Worm (Caenorhabditis elegans): ENCODE measurements around the gene M04B2.4.

The M04B2.4 gene

DNA sequence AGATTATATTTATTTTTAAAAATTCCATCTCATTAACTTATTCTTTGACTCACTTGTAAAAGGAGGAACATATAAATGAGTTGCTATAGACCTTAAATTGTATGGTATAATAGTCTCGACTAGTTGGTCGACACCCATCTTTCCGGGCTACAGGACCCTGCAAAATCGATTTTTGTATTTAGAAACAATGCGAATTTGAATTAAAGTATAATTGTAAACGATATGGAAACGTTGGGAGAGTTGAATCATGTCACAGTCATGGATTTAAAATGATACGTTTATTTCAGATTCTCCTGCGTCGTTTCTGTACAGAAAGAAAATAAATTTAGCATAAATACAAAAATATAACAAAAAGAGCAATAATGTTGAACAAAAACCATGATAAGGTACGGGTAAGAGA is 41.7 kb downstream of the M04B2.4 start, which contains the start of gene catp-8 (continued):
- TF ChIP-seq ceh-40 (GFP tag; IDR thresholded peaks at IDR 0.05), result no peak
- no peak for TF ChIP-seq ceh-100 (GFP tag; IDR thresholded peaks at IDR 0.05)
- TF ChIP-seq mxl-1 (tag; optimal IDR thresholded peaks at IDR 0.05), result no peak
- TF ChIP-seq hrde-1 (tag; optimal IDR thresholded peaks at IDR 0.05; ENCODE audit: borderline replicate concordance), result no peak
- no peak for TF ChIP-seq ets-4 (GFP tag; optimal IDR thresholded peaks at IDR 0.05)
- no peak for TF ChIP-seq aptf-2 (GFP tag; conservative IDR thresholded peaks at IDR 0.05)
- TF ChIP-seq fkh-3 (tag; optimal IDR thresholded peaks at IDR 0.05), result no peak
- TF ChIP-seq Y53F4B.3 (GFP tag; IDR thresholded peaks at IDR 0.05), result no peak
- TF ChIP-seq T26A5.8 (tag; optimal IDR thresholded peaks at IDR 0.05), result no peak
- TF ChIP-seq tbp1 (GFP tag; optimal IDR thresholded peaks at IDR 0.05), result peak; percentile 6
- TF ChIP-seq him-1 (tag; optimal IDR thresholded peaks at IDR 0.05), result no peak
- TF ChIP-seq madf-6 (GFP tag; IDR thresholded peaks at IDR 0.05), result peak; percentile 56
- no peak for TF ChIP-seq B0019.2 (GFP tag; conservative IDR thresholded peaks at IDR 0.05)
- TF ChIP-seq Y67H2A.10 (GFP tag; conservative IDR thresholded peaks at IDR 0.05), result no peak
- no peak for TF ChIP-seq gei-17 (GFP tag; optimal IDR thresholded peaks at IDR 0.05)
- TF ChIP-seq snpc-1.1 (tag; optimal IDR thresholded peaks at IDR 0.05; ENCODE audit: insufficient read depth), result no peak
- TF ChIP-seq nhr-90 (tag; optimal IDR thresholded peaks at IDR 0.05), result no peak
- peak; percentile 24 for TF ChIP-seq lin-54 (GFP tag; optimal IDR thresholded peaks at IDR 0.05)
- no peak for TF ChIP-seq lir-1 (GFP tag; conservative IDR thresholded peaks at IDR 0.05)
- no peak for TF ChIP-seq xnd-1 (tag; optimal IDR thresholded peaks at IDR 0.05)
- TF ChIP-seq pbrm-1 (GFP tag; IDR thresholded peaks at IDR 0.05), result peak; percentile 8; the same call in 1 of the 2 replicates
- TF ChIP-seq attf-6 (GFP tag; IDR thresholded peaks at IDR 0.05), result peak; percentile 8; the same call in 1 of the 2 replicates
- TF ChIP-seq B0035.1 (tag; optimal IDR thresholded peaks at IDR 0.05), result no peak
- TF ChIP-seq F57C9.4 (tag; optimal IDR thresholded peaks at IDR 0.05), result no peak
- TF ChIP-seq F23B12.7 (tag; optimal IDR thresholded peaks at IDR 0.05; ENCODE audit: insufficient read depth), result no peak
- TF ChIP-seq ztf-28 (GFP tag; IDR thresholded peaks at IDR 0.05), result no peak
- TF ChIP-seq ceh-27 (GFP tag; optimal IDR thresholded peaks at IDR 0.05), result no peak
- no peak for TF ChIP-seq C06A6.2 (GFP tag; conservative IDR thresholded peaks at IDR 0.05)
- TF ChIP-seq repo-1 (tag; optimal IDR thresholded peaks at IDR 0.05), result peak; percentile 29
- TF ChIP-seq hsf-1 (GFP tag; IDR thresholded peaks at IDR 0.05), result peak; percentile 66
- TF ChIP-seq ccch-3 (GFP tag; optimal IDR thresholded peaks at IDR 0.05), result no peak
- TF ChIP-seq let-607 (tag; optimal IDR thresholded peaks at IDR 0.05), result peak in 1 of 2 experiments; percentile 14
- TF ChIP-seq hlh-26 (GFP tag; conservative IDR thresholded peaks at IDR 0.05), result no peak
- TF ChIP-seq F39B2.1 (GFP tag; IDR thresholded peaks at IDR 0.05), result no peak
- TF ChIP-seq Y79H2A.3 (GFP tag; conservative IDR thresholded peaks at IDR 0.05), result no peak
- TF ChIP-seq K12H6.12 (tag; optimal IDR thresholded peaks at IDR 0.05), result no peak
- TF ChIP-seq F33H1.4 (GFP tag; IDR thresholded peaks at IDR 0.05), result peak; percentile 28; the same call in 1 of the 2 replicates
- TF ChIP-seq zim-3 (tag; optimal IDR thresholded peaks at IDR 0.05), result no peak
- TF ChIP-seq F49E8.2 (tag; optimal IDR thresholded peaks at IDR 0.05; ENCODE audit: insufficient read depth), result peak; percentile 37
- no peak for TF ChIP-seq mes-4 (tag; optimal IDR thresholded peaks at IDR 0.05)
- peak; percentile 56 for TF ChIP-seq tlf-1 (GFP tag; optimal IDR thresholded peaks at IDR 0.05)
- TF ChIP-seq D2030.7 (GFP tag; IDR thresholded peaks at IDR 0.05), result no peak

All from whole organism, young adult.